Worm (Caenorhabditis elegans) whole organism, young adult: ENCODE data around the gene cal-8.

ENCODE experiments used
- B0019.2 ChIP-seq: fragments of 200-800 bp; sonication (Bioruptor generic); conservative IDR thresholded peaks from 2 replicates; pipeline ENCODE4 v1.3.6; 2022; ENCODE audit warnings: missing genetic modification reagents, missing genetic modification characterization, missing compliant biosample characterization
- C17E4.6 ChIP-seq: fragments of 200-800 bp; sonication (Bioruptor generic); IDR thresholded peaks from 2 replicates; pipeline ENCODE4 v1.3.6; 2022; ENCODE audit warnings: missing genetic modification reagents, missing genetic modification characterization, missing compliant biosample characterization
- F22D6.2 ChIP-seq: sonication (generic microtip); optimal IDR thresholded peaks from 2 replicates; lab custom pipeline; 2016; ENCODE audit warnings: mild to moderate bottlenecking, missing genetic modification characterization, missing compliant biosample characterization
- F23B12.7 ChIP-seq: sonication (generic microtip); optimal IDR thresholded peaks from 2 replicates; lab custom pipeline; 2017; ENCODE audit warnings: missing genetic modification characterization, mild to moderate bottlenecking, missing compliant biosample characterization, antibody characterized with exemption, moderate library complexity; ENCODE audit not compliant: insufficient read depth
- F33H1.4 ChIP-seq: fragments of 200-800 bp; sonication (Bioruptor generic); IDR thresholded peaks from 2 replicates; pipeline ENCODE4 v1.3.6; 2022; ENCODE audit warnings: missing genetic modification reagents, missing genetic modification characterization, missing compliant biosample characterization
- F37B4.10 ChIP-seq: fragments of 200-800 bp; sonication (Bioruptor generic); IDR thresholded peaks from 2 replicates; pipeline ENCODE4 v1.3.6; 2022; ENCODE audit warnings: missing genetic modification characterization, missing compliant biosample characterization
- F52B5.7 ChIP-seq: sonication (generic microtip); optimal IDR thresholded peaks from 2 replicates; lab custom pipeline; 2016; ENCODE audit warnings: mild to moderate bottlenecking, missing genetic modification characterization, missing compliant biosample characterization
- F57A8.1 ChIP-seq: fragments of 200-800 bp; sonication (Bioruptor generic); optimal IDR thresholded peaks from 2 replicates; lab custom pipeline; 2018; ENCODE audit warnings: mild to moderate bottlenecking, missing genetic modification characterization, moderate library complexity, missing compliant biosample characterization
- K11D2.4 ChIP-seq: fragments of 200-800 bp; sonication (Bioruptor generic); IDR thresholded peaks from 2 replicates; pipeline ENCODE4 v1.3.6; 2022; ENCODE audit warnings: missing genetic modification reagents, missing genetic modification characterization, missing compliant biosample characterization
- K12H6.12 ChIP-seq: fragments of 200-800 bp; sonication (Bioruptor generic); optimal IDR thresholded peaks from 2 replicates; lab custom pipeline; 2018; ENCODE audit warnings: mild to moderate bottlenecking, missing genetic modification characterization, missing compliant biosample characterization
- T07F8.4 ChIP-seq: sonication (generic microtip); optimal IDR thresholded peaks from 2 replicates; lab custom pipeline; 2016; ENCODE audit warnings: mild to moderate bottlenecking, missing genetic modification characterization, moderate library complexity, missing compliant biosample characterization
- Y67H2A.10 ChIP-seq: fragments of 200-800 bp; sonication (Bioruptor generic); conservative IDR thresholded peaks from 2 replicates; pipeline ENCODE4 v1.3.6; 2022; ENCODE audit warnings: missing genetic modification reagents, missing genetic modification characterization, missing compliant biosample characterization
- Y79H2A.3 ChIP-seq: fragments of 200-800 bp; sonication (Bioruptor generic); conservative IDR thresholded peaks from 2 replicates; pipeline ENCODE4 v1.3.6; 2022; ENCODE audit warnings: missing genetic modification reagents, missing genetic modification characterization, missing compliant biosample characterization
- attf-5 ChIP-seq: fragments of 200-800 bp; sonication (Bioruptor generic); optimal IDR thresholded peaks from 2 replicates; lab custom pipeline; 2018; ENCODE audit warnings: mild to moderate bottlenecking, missing genetic modification characterization, missing compliant biosample characterization
- attf-6 ChIP-seq: fragments of 200-800 bp; sonication (Bioruptor generic); IDR thresholded peaks from 2 replicates; pipeline ENCODE4 v1.3.6; 2022; ENCODE audit warnings: missing genetic modification reagents, missing genetic modification characterization, missing compliant biosample characterization
- ccch-3 ChIP-seq: fragments of 200-800 bp; sonication (Bioruptor generic); optimal IDR thresholded peaks from 2 replicates; lab custom pipeline; 2018; ENCODE audit warnings: mild to moderate bottlenecking, missing genetic modification characterization, missing compliant biosample characterization
- cebp-1 ChIP-seq, 2 experiments: fragments of 200-800 bp in 1 of 2; sonication (Bioruptor generic) in 1 of 2; sonication (generic microtip) in 1 of 2; IDR thresholded peaks in 1 of 2; optimal IDR thresholded peaks in 1 of 2; 2 replicates each; pipeline versions ENCODE4 v1.3.6 to Lab custom; 2017 to 2022; ENCODE audit warnings: missing compliant biosample characterization in 2 of 2, missing genetic modification characterization in 2 of 2, mild to moderate bottlenecking in 1 of 2, missing genetic modification reagents in 1 of 2, moderate library complexity in 1 of 2
- ceh-40 ChIP-seq: fragments of 200-800 bp; sonication (Bioruptor generic); IDR thresholded peaks from 2 replicates; pipeline ENCODE4 v1.3.6; 2022; ENCODE audit warnings: missing genetic modification characterization, missing compliant biosample characterization
- dox-1 ChIP-seq: fragments of 200-800 bp; sonication (Bioruptor generic); IDR thresholded peaks from 2 replicates; pipeline ENCODE4 v1.3.6; 2022; ENCODE audit warnings: missing genetic modification reagents, missing genetic modification characterization, missing compliant biosample characterization
- efl-1 ChIP-seq: fragments of 150-350 bp; optimal IDR thresholded peaks from 2 replicates; lab custom pipeline; 2014; ENCODE audit warnings: missing biosample characterization, missing genetic modification reagents, missing genetic modification characterization
- ekl-4 ChIP-seq: fragments of 200-800 bp; sonication (Bioruptor generic); IDR thresholded peaks from 2 replicates; pipeline ENCODE4 v1.3.6; 2022; ENCODE audit warnings: missing genetic modification reagents, missing genetic modification characterization, missing compliant biosample characterization
- fkh-3 ChIP-seq: sonication (generic microtip); optimal IDR thresholded peaks from 2 replicates; lab custom pipeline; 2016; ENCODE audit warnings: mild to moderate bottlenecking, missing genetic modification characterization, missing compliant biosample characterization
- him-1 ChIP-seq: sonication (generic microtip); optimal IDR thresholded peaks from 2 replicates; lab custom pipeline; 2016; ENCODE audit warnings: missing genotype, missing genetic modification reagents, missing genetic modification characterization, missing compliant biosample characterization
- hmg-1.2 ChIP-seq: fragments of 200-800 bp; sonication (Bioruptor generic); IDR thresholded peaks from 2 replicates; pipeline ENCODE4 v1.3.6; 2022; ENCODE audit warnings: missing genetic modification reagents, missing genetic modification characterization, missing compliant biosample characterization
- let-526 ChIP-seq: fragments of 200-800 bp; sonication (Bioruptor generic); IDR thresholded peaks from 2 replicates; pipeline ENCODE4 v1.3.6; 2022; ENCODE audit warnings: missing genetic modification reagents, missing genetic modification characterization, missing compliant biosample characterization
- lin-54 ChIP-seq: fragments of 200-800 bp; sonication (Bioruptor generic); optimal IDR thresholded peaks from 2 replicates; lab custom pipeline; 2018; ENCODE audit warnings: mild to moderate bottlenecking, missing genetic modification characterization, missing compliant biosample characterization
- lir-1 ChIP-seq: fragments of 200-800 bp; sonication (Bioruptor generic); conservative IDR thresholded peaks from 2 replicates; pipeline ENCODE4 v1.3.6; 2022; ENCODE audit warnings: missing genetic modification reagents, missing genetic modification characterization, missing compliant biosample characterization
- lsl-1 ChIP-seq: fragments of 200-800 bp; sonication (Bioruptor generic); optimal IDR thresholded peaks from 2 replicates; lab custom pipeline; 2018; ENCODE audit warnings: mild to moderate bottlenecking, missing genetic modification characterization, moderate library complexity, missing compliant biosample characterization
- madf-3 ChIP-seq: fragments of 200-800 bp; sonication (Bioruptor generic); IDR thresholded peaks from 2 replicates; pipeline ENCODE4 v1.3.6; 2022; ENCODE audit warnings: missing genetic modification reagents, missing genetic modification characterization, missing compliant biosample characterization
- madf-6 ChIP-seq: fragments of 200-800 bp; sonication (Bioruptor generic); IDR thresholded peaks from 2 replicates; pipeline ENCODE4 v1.3.6; 2022; ENCODE audit warnings: missing genetic modification reagents, missing genetic modification characterization, missing compliant biosample characterization
- mxl-1 ChIP-seq: sonication (generic microtip); optimal IDR thresholded peaks from 2 replicates; lab custom pipeline; 2016; ENCODE audit warnings: missing genetic modification characterization, missing compliant biosample characterization
- nhr-80 ChIP-seq: sonication (generic microtip); optimal IDR thresholded peaks from 2 replicates; lab custom pipeline; 2016; ENCODE audit warnings: missing genetic modification characterization, missing compliant biosample characterization
- repo-1 ChIP-seq: sonication (generic microtip); optimal IDR thresholded peaks from 2 replicates; lab custom pipeline; 2017; ENCODE audit warnings: mild to moderate bottlenecking, missing genetic modification characterization, missing compliant biosample characterization
- rpc-1 ChIP-seq, 2 experiments: fragments of 150-350 bp in 1 of 2; sonication (generic microtip) in 1 of 2; optimal IDR thresholded peaks; 2 replicates each; lab custom pipeline; 2014 to 2018; ENCODE audit warnings: missing biosample characterization in 1 of 2, missing genetic modification characterization in 1 of 2, missing genetic modification reagents in 1 of 2, missing genotype in 1 of 2
- sdz-38 ChIP-seq: sonication (generic microtip); optimal IDR thresholded peaks from 2 replicates; lab custom pipeline; 2016; ENCODE audit warnings: missing genotype, missing genetic modification characterization, missing compliant biosample characterization
- snpc-1.3 ChIP-seq: sonication (generic microtip); optimal IDR thresholded peaks from 2 replicates; lab custom pipeline; 2017; ENCODE audit warnings: missing genetic modification characterization, mild to moderate bottlenecking, missing compliant biosample characterization, antibody characterized with exemption, moderate library complexity, missing genotype, missing genetic modification reagents; ENCODE audit not compliant: insufficient read depth
- snpc-3.4 ChIP-seq: sonication (generic microtip); optimal IDR thresholded peaks from 2 replicates; lab custom pipeline; 2017; ENCODE audit warnings: missing genetic modification characterization, mild to moderate bottlenecking, missing compliant biosample characterization, antibody characterized with exemption, moderate library complexity, missing genotype, missing genetic modification reagents
- sptf-2 ChIP-seq: fragments of 200-800 bp; sonication (Bioruptor generic); optimal IDR thresholded peaks from 2 replicates; lab custom pipeline; 2018; ENCODE audit warnings: mild to moderate bottlenecking, missing genetic modification characterization, missing compliant biosample characterization
- unc-130 ChIP-seq: sonication (generic microtip); optimal IDR thresholded peaks from 2 replicates; lab custom pipeline; 2016; ENCODE audit warnings: missing genetic modification reagents, missing genetic modification characterization, missing compliant biosample characterization
- xnd-1 ChIP-seq: sonication (generic microtip); optimal IDR thresholded peaks from 2 replicates; lab custom pipeline; 2016; ENCODE audit warnings: missing genotype, missing genetic modification reagents, missing genetic modification characterization, missing compliant biosample characterization
- ztf-26 ChIP-seq: sonication (generic microtip); optimal IDR thresholded peaks from 2 replicates; lab custom pipeline; 2017; ENCODE audit warnings: missing genetic modification characterization, missing compliant biosample characterization

Gene cal-8

ce11 chrII:5460911-5461310 lies 20.9 kb downstream of the cal-8 start:
- TF ChIP-seq F23B12.7 (tag; lab: Kevin White, UChicago) (no peak), repo-1 (tag; lab: Kevin White, UChicago) (no peak), F37B4.10 (GFP tag; lab: Robert Waterston, UW) (no peak), dox-1 (no peak), fkh-3 (tag; lab: Kevin White, UChicago) (no peak), Y67H2A.10 (GFP tag; lab: Robert Waterston, UW) (no peak), T07F8.4 (tag; lab: Kevin White, UChicago) (no peak), unc-130 (GFP tag; lab: Kevin White, UChicago) (no peak)
- TF ChIP-seq, all 124 proteins: peak for 0

ce11 chrII:5459534-5459933 lies 22.3 kb downstream of the cal-8 start:
- TF ChIP-seq hmg-1.2 (peak; percentile 87), efl-1 (GFP tag; lab: Kevin White, UChicago) (no peak), ekl-4 (GFP tag; lab: Robert Waterston, UW) (no peak)
- TF ChIP-seq, all 124 proteins: peak for 1

ce11 chrII:5458683-5459410 lies 23.0 kb downstream of the cal-8 start:
- TF ChIP-seq F52B5.7 (tag; lab: Kevin White, UChicago), result no peak
- peak; percentile 80 for TF ChIP-seq lsl-1 (GFP tag; lab: Kevin White, UChicago)
- peak; percentile 57; the same call in 1 of the 2 replicates for TF ChIP-seq F33H1.4
- no peak for TF ChIP-seq sdz-38 (tag; lab: Kevin White, UChicago)
- no peak for TF ChIP-seq attf-6 (GFP tag; lab: Robert Waterston, UW)
- TF ChIP-seq ccch-3 (GFP tag; lab: Kevin White, UChicago), result no peak
- no peak for TF ChIP-seq attf-5
- TF ChIP-seq xnd-1 (tag; lab: Kevin White, UChicago), result peak; percentile 39
- no peak for TF ChIP-seq lir-1 (GFP tag; lab: Robert Waterston, UW)
- TF ChIP-seq F37B4.10 (GFP tag; lab: Robert Waterston, UW), result no peak
- TF ChIP-seq madf-3 (GFP tag; lab: Robert Waterston, UW), result 0 out of 2 replicates have a peak, but pooled peaks have one; percentile 46
- no peak for TF ChIP-seq F22D6.2 (tag; lab: Kevin White, UChicago)
- no peak for TF ChIP-seq B0019.2

ce11 chrII:5455650-5456355 lies 26.0 kb downstream of the cal-8 start, which contains the start of gene daz-1:
Gene daz-1, plus strand, starts transcription at chrII:5456305.
- no peak for TF ChIP-seq nhr-80 (tag; lab: Kevin White, UChicago)
- TF ChIP-seq F33H1.4, result peak; percentile 70
- no peak for TF ChIP-seq rpc-1 (optimal IDR thresholded peaks at IDR 0.05; lab: Kevin White, UChicago)
- TF ChIP-seq rpc-1 (tag; optimal IDR thresholded peaks at IDR 0.05; lab: Kevin White, UChicago), result no peak
- no peak for TF ChIP-seq mxl-1
- TF ChIP-seq madf-6 (GFP tag; lab: Robert Waterston, UW), result peak; percentile 87
- no peak for TF ChIP-seq sptf-2
- no peak for TF ChIP-seq Y79H2A.3 (GFP tag; lab: Robert Waterston, UW)
- TF ChIP-seq C17E4.6, result no peak
- TF ChIP-seq ztf-26 (tag; lab: Kevin White, UChicago), result no peak
- no peak for TF ChIP-seq let-526 (GFP tag; lab: Robert Waterston, UW)
- peak; percentile 93 for TF ChIP-seq lin-54 (GFP tag; lab: Kevin White, UChicago)
- no peak for TF ChIP-seq K11D2.4 (GFP tag; lab: Robert Waterston, UW)
- TF ChIP-seq him-1, result peak; percentile 53
- TF ChIP-seq F23B12.7 (tag; lab: Kevin White, UChicago), result peak; percentile 3
- no peak for TF ChIP-seq ceh-40 (GFP tag; lab: Robert Waterston, UW)
- TF ChIP-seq snpc-1.3 (tag; lab: Kevin White, UChicago), result peak; percentile 76
- no peak for TF ChIP-seq cebp-1 (GFP tag; IDR thresholded peaks at IDR 0.05; lab: Robert Waterston, UW)
- TF ChIP-seq cebp-1 (tag; optimal IDR thresholded peaks at IDR 0.05; lab: Kevin White, UChicago), result no peak
- peak; percentile 68 for TF ChIP-seq xnd-1 (tag; lab: Kevin White, UChicago)
- no peak for TF ChIP-seq F57A8.1 (GFP tag; lab: Kevin White, UChicago)
- TF ChIP-seq K12H6.12 (tag; lab: Kevin White, UChicago), result no peak
- TF ChIP-seq snpc-3.4, result peak; percentile 41
